Worm (Caenorhabditis elegans) whole organism, L4/young adult: ENCODE data around the gene mrpl-12.

Experiments used
- W03F9.2 ChIP-seq: fragments of 150-350 bp; optimal IDR thresholded peaks from 2 replicates; lab custom pipeline; 2014; ENCODE audit warnings: missing biosample characterization, missing genetic modification characterization
- dao-5 ChIP-seq: sonication (generic microtip); optimal IDR thresholded peaks from 2 replicates; lab custom pipeline; 2016; ENCODE audit warnings: missing genotype, missing genetic modification characterization, moderate library complexity, missing compliant biosample characterization
- him-1 ChIP-seq: sonication (generic microtip); optimal IDR thresholded peaks from 2 replicates; lab custom pipeline; 2016; ENCODE audit warnings: missing genotype, missing genetic modification reagents, missing genetic modification characterization, missing compliant biosample characterization

ce11 chrIII:10709676-10710075 is 2.1 kb downstream of the mrpl-12 start:
- TF ChIP-seq W03F9.2 (tag; lab: Kevin White, UChicago), result no peak
- no peak for TF ChIP-seq him-1 (tag; lab: Kevin White, UChicago)
- TF ChIP-seq dao-5, result no peak
